Fruit fly (Drosophila melanogaster): ENCODE data around the gene bru2.

The bru2 gene

DNA sequence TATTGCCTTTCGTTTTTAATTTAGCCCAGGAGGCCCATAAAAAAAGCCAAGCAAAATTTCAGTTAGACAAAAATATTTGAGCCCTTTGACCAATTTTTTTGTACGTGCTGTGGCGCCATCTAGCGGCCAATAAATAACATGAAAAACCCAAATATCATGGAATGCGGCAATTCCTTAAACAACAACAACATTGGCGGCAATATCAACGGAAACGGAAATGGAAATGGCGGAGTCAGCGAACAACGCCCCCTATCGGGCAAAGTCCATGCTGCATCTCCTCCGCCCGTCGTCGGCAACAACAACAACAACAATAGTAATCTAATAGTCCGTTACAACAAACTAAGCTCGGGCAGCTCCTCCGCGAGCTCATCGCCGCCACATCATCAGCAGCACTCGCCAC is 29.5 kb downstream of the bru2 start:
- no peak for TF ChIP-seq rn (GFP tag; IDR thresholded peaks at IDR 0.05)

DNA sequence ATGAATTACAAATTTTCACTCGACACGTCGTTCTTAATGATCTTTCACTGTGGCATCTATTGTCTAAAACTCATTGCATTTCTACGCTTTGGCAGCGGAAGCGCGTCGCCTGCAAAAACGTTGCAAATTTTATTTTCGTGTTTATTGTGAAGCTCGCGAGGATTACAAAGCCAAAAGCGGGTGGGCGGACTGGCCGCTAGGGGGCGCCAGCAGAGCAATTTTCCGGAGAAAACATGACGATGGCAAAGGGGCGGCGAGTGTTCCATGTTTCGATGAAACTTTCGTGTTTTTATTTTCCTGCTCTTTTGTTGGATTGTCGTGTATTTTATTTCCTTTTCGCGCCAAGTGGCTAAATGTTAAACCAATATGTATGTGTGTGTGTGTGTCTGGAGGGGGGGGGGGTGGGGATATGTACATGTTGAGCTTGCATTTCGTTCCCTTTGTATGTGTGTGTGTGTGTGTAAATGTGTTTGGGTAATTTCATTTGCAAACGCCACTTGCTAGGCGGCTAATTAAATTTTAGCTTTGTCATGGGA is 30.6 kb downstream of the bru2 start:
- TF ChIP-seq CG13204 (GFP tag; optimal IDR thresholded peaks at IDR 0.05) (no peak), Ets98B (GFP tag; IDR thresholded peaks at IDR 0.05) (no peak), fd96Ca (GFP tag; IDR thresholded peaks at IDR 0.05) (no peak), CG34367 (tag; optimal IDR thresholded peaks at IDR 0.05) (no peak), CG15710 (tag; optimal IDR thresholded peaks at IDR 0.05) (no peak), CG8159 (tag; optimal IDR thresholded peaks at IDR 0.05) (no peak), CG9948 (tag; optimal IDR thresholded peaks at IDR 0.05) (no peak), Pif1A (GFP tag; optimal IDR thresholded peaks at IDR 0.05) (no peak), EcR (GFP tag; optimal IDR thresholded peaks at IDR 0.05) (no peak), Pif1B (GFP tag; optimal IDR thresholded peaks at IDR 0.05) (no peak), D1 (tag; optimal IDR thresholded peaks at IDR 0.05) (no peak), Snoo (tag; optimal IDR thresholded peaks at IDR 0.05) (no peak), CG14655 (GFP tag; optimal IDR thresholded peaks at IDR 0.05) (no peak), CG4496 (GFP tag; IDR thresholded peaks at IDR 0.05) (no peak), CG8301 (tag; optimal IDR thresholded peaks at IDR 0.05) (no peak), CG32121 (GFP tag; IDR thresholded peaks at IDR 0.05) (no peak)

DNA sequence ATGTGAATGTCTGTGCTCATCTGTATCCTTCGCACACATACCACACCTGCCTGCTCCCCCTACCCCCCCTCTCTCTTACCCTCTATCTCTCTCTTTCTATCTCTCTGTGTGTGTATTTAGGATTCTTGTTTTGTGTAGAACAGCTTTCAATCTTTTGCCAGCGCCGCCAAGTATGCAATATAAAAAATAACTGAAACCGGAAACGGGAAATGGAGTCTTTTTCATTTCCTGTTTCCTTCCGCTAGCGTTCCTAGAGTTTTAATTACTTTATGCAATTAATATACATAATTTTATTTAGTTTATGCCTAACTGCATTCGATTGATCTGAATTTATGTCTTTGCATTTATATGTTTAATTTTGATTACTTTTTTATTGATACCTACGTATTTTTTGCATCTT is 48.4 kb downstream of the bru2 start:
- TF ChIP-seq CG13204 (GFP tag; optimal IDR thresholded peaks at IDR 0.05) (no peak), CG32121 (GFP tag; IDR thresholded peaks at IDR 0.05) (no peak), Snoo (tag; optimal IDR thresholded peaks at IDR 0.05) (no peak), CG9948 (tag; optimal IDR thresholded peaks at IDR 0.05) (no peak), CG17806 (tag; optimal IDR thresholded peaks at IDR 0.05) (no peak), gl (tag; optimal IDR thresholded peaks at IDR 0.05) (no peak), rn (GFP tag; IDR thresholded peaks at IDR 0.05) (no peak), CG12605 (GFP tag; IDR thresholded peaks at IDR 0.05) (no peak), CG8159 (tag; optimal IDR thresholded peaks at IDR 0.05) (no peak)

DNA sequence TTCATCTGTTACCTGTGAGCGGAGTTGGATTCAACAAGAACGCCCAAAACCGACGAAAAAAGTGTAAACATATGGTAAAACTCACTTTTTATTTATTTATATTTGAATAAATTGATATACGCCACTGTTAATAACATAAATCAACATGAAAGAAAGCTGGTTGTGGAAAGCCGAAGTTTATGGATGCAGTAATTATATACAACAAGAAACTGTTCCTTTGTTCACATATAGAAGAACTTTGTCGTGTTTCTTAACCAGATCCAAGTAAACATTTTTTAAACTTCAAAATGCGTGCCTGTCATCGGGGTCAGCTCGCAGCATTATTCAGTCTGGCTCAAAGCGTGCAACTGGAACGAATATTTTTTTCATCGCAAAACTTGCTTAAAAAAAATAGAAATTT is 54.0 kb downstream of the bru2 start, which contains the start of gene Pkd2:
Gene Pkd2 (plus strand): TSS at position 301 of the 400 bp plus-strand sequence.
- TF ChIP-seq gl (tag; optimal IDR thresholded peaks at IDR 0.05) (no peak), fd96Ca (GFP tag; IDR thresholded peaks at IDR 0.05) (no peak), CG13204 (GFP tag; optimal IDR thresholded peaks at IDR 0.05) (no peak), CG9948 (tag; optimal IDR thresholded peaks at IDR 0.05) (no peak), CG15710 (tag; optimal IDR thresholded peaks at IDR 0.05) (no peak), CG34367 (tag; optimal IDR thresholded peaks at IDR 0.05) (no peak), EcR (GFP tag; optimal IDR thresholded peaks at IDR 0.05) (no peak), CG8159 (tag; optimal IDR thresholded peaks at IDR 0.05) (no peak), CG12605 (GFP tag; IDR thresholded peaks at IDR 0.05) (no peak), CG10348 (GFP tag; IDR thresholded peaks at IDR 0.05) (no peak), Pif1B (GFP tag; optimal IDR thresholded peaks at IDR 0.05) (no peak), CG4496 (GFP tag; IDR thresholded peaks at IDR 0.05) (no peak), rn (GFP tag; IDR thresholded peaks at IDR 0.05) (no peak), Ets98B (GFP tag; IDR thresholded peaks at IDR 0.05) (no peak), CG32121 (GFP tag; IDR thresholded peaks at IDR 0.05) (no peak), CG8301 (tag; optimal IDR thresholded peaks at IDR 0.05) (no peak), D1 (tag; optimal IDR thresholded peaks at IDR 0.05) (no peak), Pif1A (GFP tag; optimal IDR thresholded peaks at IDR 0.05) (no peak), CG14655 (GFP tag; optimal IDR thresholded peaks at IDR 0.05) (no peak)

DNA sequence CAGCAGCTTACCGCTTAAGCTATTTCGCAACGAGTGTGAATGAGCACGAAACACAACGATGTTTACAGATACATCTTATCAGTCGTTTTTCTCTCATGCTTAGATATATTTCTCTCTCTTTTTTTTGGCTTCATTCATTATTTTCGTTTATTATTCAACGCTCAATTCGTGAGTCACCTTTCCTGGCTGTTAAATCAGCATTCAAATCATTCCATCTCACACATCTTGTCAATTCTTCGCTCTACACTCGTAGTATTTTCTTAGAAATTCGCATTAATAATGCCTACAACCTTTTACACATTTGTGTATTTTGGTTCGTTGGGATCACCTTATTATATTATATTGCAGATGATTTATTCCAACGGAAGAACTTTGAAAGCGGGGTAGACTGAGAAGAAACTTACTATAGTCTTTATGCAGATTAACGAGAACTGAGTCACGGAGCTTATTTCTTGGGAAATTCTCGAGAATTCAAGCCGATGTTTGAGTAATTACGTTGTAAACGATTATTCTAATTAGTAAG is 60.6 kb downstream of the bru2 start:
- TF ChIP-seq D1 (tag; optimal IDR thresholded peaks at IDR 0.05) (no peak), CG8159 (tag; optimal IDR thresholded peaks at IDR 0.05) (no peak), Pif1B (GFP tag; optimal IDR thresholded peaks at IDR 0.05) (no peak), CG9948 (tag; optimal IDR thresholded peaks at IDR 0.05) (no peak), CG12605 (GFP tag; IDR thresholded peaks at IDR 0.05) (no peak), rn (GFP tag; IDR thresholded peaks at IDR 0.05) (no peak), CG15710 (tag; optimal IDR thresholded peaks at IDR 0.05) (no peak), CG10348 (GFP tag; IDR thresholded peaks at IDR 0.05) (no peak), CG17806 (tag; optimal IDR thresholded peaks at IDR 0.05) (no peak), EcR (GFP tag; optimal IDR thresholded peaks at IDR 0.05) (no peak), Snoo (tag; optimal IDR thresholded peaks at IDR 0.05) (no peak), CG4496 (GFP tag; IDR thresholded peaks at IDR 0.05) (no peak), CG13204 (GFP tag; optimal IDR thresholded peaks at IDR 0.05) (no peak), CG8301 (tag; optimal IDR thresholded peaks at IDR 0.05) (no peak), CG32121 (GFP tag; IDR thresholded peaks at IDR 0.05) (no peak), Ets98B (GFP tag; IDR thresholded peaks at IDR 0.05) (no peak), Pif1A (GFP tag; optimal IDR thresholded peaks at IDR 0.05) (no peak), gl (tag; optimal IDR thresholded peaks at IDR 0.05) (no peak), CG34367 (tag; optimal IDR thresholded peaks at IDR 0.05) (no peak)

DNA sequence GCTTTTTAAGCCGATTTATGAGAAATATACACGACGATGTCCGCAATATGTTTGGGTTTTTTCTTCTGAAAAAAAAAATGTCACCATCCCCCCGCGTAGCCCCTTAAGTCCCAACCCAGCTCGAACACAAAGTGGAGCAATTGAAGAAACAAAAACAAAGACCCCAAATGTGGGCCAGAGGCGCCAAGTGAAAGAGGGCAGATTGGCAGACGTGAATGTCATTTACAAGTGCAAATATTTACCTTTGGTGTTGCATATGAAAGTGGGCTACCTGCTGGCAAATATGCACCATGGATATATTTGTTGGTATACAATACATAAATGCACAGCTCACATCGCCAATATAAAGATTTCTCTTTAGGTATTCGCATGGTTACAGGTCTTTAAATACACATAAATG is 66.7 kb downstream of the bru2 start:
- TF ChIP-seq CG10348 (GFP tag; IDR thresholded peaks at IDR 0.05) (no peak), CG12605 (GFP tag; IDR thresholded peaks at IDR 0.05) (no peak), D1 (tag; optimal IDR thresholded peaks at IDR 0.05) (no peak), CG4496 (GFP tag; IDR thresholded peaks at IDR 0.05) (0 out of 3 replicates have a peak, but pooled peaks have one; percentile 8), gl (tag; optimal IDR thresholded peaks at IDR 0.05) (no peak)
